Fruit fly (Drosophila melanogaster) whole organism, embryonic: ENCODE measurements around the gene Hinfp.

ENCODE experiments used
- Adf1 ChIP-seq: fragments of 200-800 bp; sonication (Bioruptor generic); IDR thresholded peaks from 2 replicates; pipeline ENCODE4 v1.3.6; 2022; ENCODE audit warnings: missing biosample characterization, missing genetic modification characterization
- B-H1 ChIP-seq: fragments of 200-800 bp; sonication (Bioruptor generic); IDR thresholded peaks from 3 replicates; pipeline ENCODE4 v1.3.6; 2022; ENCODE audit warnings: missing biosample characterization, missing genetic modification characterization
- Bgb ChIP-seq: fragments of 200-800 bp; sonication (Bioruptor generic); IDR thresholded peaks from 2 replicates; pipeline ENCODE4 v1.3.6; 2022; ENCODE audit warnings: missing biosample characterization, missing genetic modification characterization; ENCODE audit not compliant: partially characterized antibody
- BtbVII ChIP-seq: fragments of 200-800 bp; sonication (Bioruptor generic); optimal IDR thresholded peaks from 3 replicates; lab custom pipeline; 2017; ENCODE audit warnings: missing biosample characterization, mild to moderate bottlenecking, missing genetic modification characterization
- CG10321 ChIP-seq: fragments of 200-800 bp; sonication (Bioruptor generic); IDR thresholded peaks from 2 replicates; pipeline ENCODE4 v1.3.6; 2022; ENCODE audit warnings: missing biosample characterization, missing genetic modification characterization
- CG10654 ChIP-seq: fragments of 200-800 bp; sonication (Bioruptor generic); optimal IDR thresholded peaks from 2 replicates; lab custom pipeline; 2016; ENCODE audit warnings: missing biosample characterization, missing genetic modification characterization
- CG11695 ChIP-seq: fragments of 200-800 bp; sonication (Bioruptor generic); IDR thresholded peaks from 3 replicates; pipeline ENCODE4 v1.3.6; 2022; ENCODE audit warnings: missing biosample characterization, missing genetic modification characterization
- CG12071 ChIP-seq: fragments of 200-800 bp; sonication (Bioruptor generic); optimal IDR thresholded peaks from 3 replicates; lab custom pipeline; 2018; ENCODE audit warnings: missing biosample characterization, mild to moderate bottlenecking, missing genetic modification characterization
- CG12299 ChIP-seq: fragments of 200-800 bp; sonication (Bioruptor generic); optimal IDR thresholded peaks from 2 replicates; lab custom pipeline; 2018; ENCODE audit warnings: missing biosample characterization, mild to moderate bottlenecking, missing genetic modification characterization
- CG13287 ChIP-seq: fragments of 200-800 bp; sonication (Bioruptor generic); IDR thresholded peaks from 2 replicates; pipeline ENCODE4 v1.3.6; 2022; ENCODE audit warnings: missing biosample characterization, missing genetic modification characterization; ENCODE audit not compliant: partially characterized antibody
- CG15269 ChIP-seq: fragments of 200-800 bp; sonication (Bioruptor generic); optimal IDR thresholded peaks from 2 replicates; lab custom pipeline; 2018; ENCODE audit warnings: missing biosample characterization, mild to moderate bottlenecking, missing genetic modification characterization, moderate library complexity
- CG17385 ChIP-seq: fragments of 200-800 bp; sonication (Bioruptor generic); optimal IDR thresholded peaks from 3 replicates; lab custom pipeline; 2018; ENCODE audit warnings: missing biosample characterization, mild to moderate bottlenecking, missing genetic modification characterization
- CG17829 ChIP-seq: fragments of 200-800 bp; optimal IDR thresholded peaks from 2 replicates; lab custom pipeline; 2019; ENCODE audit warnings: missing biosample characterization, mild to moderate bottlenecking, missing genetic modification characterization, moderate library complexity
- CG18262 ChIP-seq: fragments of 200-800 bp; optimal IDR thresholded peaks from 3 replicates; lab custom pipeline; 2019; ENCODE audit warnings: missing biosample characterization, mild to moderate bottlenecking, missing genetic modification characterization, moderate library complexity
- CG18764 ChIP-seq: fragments of 200-800 bp; sonication (Bioruptor generic); optimal IDR thresholded peaks from 3 replicates; lab custom pipeline; 2016; ENCODE audit warnings: missing biosample characterization, missing genetic modification characterization
- CG30431 ChIP-seq: fragments of 200-800 bp; sonication (Bioruptor generic); optimal IDR thresholded peaks from 2 replicates; lab custom pipeline; 2017; ENCODE audit warnings: missing biosample characterization, missing genetic modification characterization
- CG3281 ChIP-seq: fragments of 200-800 bp; sonication (Bioruptor generic); optimal IDR thresholded peaks from 3 replicates; lab custom pipeline; 2017; ENCODE audit warnings: missing biosample characterization, mild to moderate bottlenecking, missing genetic modification characterization
- CG33557 ChIP-seq: fragments of 200-800 bp; sonication (Bioruptor generic); optimal IDR thresholded peaks from 2 replicates; lab custom pipeline; 2019; ENCODE audit warnings: missing biosample characterization, mild to moderate bottlenecking, missing genetic modification characterization, moderate library complexity
- CG4707 ChIP-seq: fragments of 200-800 bp; sonication (Bioruptor generic); optimal IDR thresholded peaks from 2 replicates; lab custom pipeline; 2018; ENCODE audit warnings: missing biosample characterization, mild to moderate bottlenecking, missing genetic modification characterization, moderate library complexity
- CG6175 ChIP-seq: fragments of 200-800 bp; sonication (Bioruptor generic); IDR thresholded peaks from 3 replicates; pipeline ENCODE4 v1.3.6; 2022; ENCODE audit warnings: missing biosample characterization, missing genetic modification characterization
- CG7928 ChIP-seq: fragments of 200-800 bp; sonication (Bioruptor generic); optimal IDR thresholded peaks from 2 replicates; lab custom pipeline; 2017; ENCODE audit warnings: missing biosample characterization, mild to moderate bottlenecking, missing genetic modification characterization
- Fer1 ChIP-seq: fragments of 200-800 bp; sonication (Bioruptor generic); optimal IDR thresholded peaks from 2 replicates; lab custom pipeline; 2017; ENCODE audit warnings: missing biosample characterization, mild to moderate bottlenecking, missing genetic modification characterization
- Gsc ChIP-seq: fragments of 200-800 bp; sonication (Bioruptor generic); IDR thresholded peaks from 2 replicates; pipeline ENCODE4 v1.3.6; 2022; ENCODE audit warnings: missing biosample characterization, missing genetic modification characterization
- Hmr ChIP-seq: fragments of 200-800 bp; sonication (Bioruptor generic); optimal IDR thresholded peaks from 3 replicates; lab custom pipeline; 2017; ENCODE audit warnings: mild to moderate bottlenecking, missing biosample characterization, missing genetic modification reagents, missing genetic modification characterization
- MBD-R2 ChIP-seq: fragments of 200-800 bp; sonication (Bioruptor generic); IDR thresholded peaks from 2 replicates; pipeline ENCODE4 v1.3.6; 2022; ENCODE audit warnings: missing biosample characterization, missing genetic modification characterization
- Nf-YA ChIP-seq: fragments of 200-800 bp; sonication (Bioruptor generic); IDR thresholded peaks from 2 replicates; pipeline ENCODE4 v1.3.6; 2022; ENCODE audit warnings: missing biosample characterization, missing genetic modification characterization
- Nf-YB ChIP-seq: fragments of 200-800 bp; sonication (Bioruptor generic); optimal IDR thresholded peaks from 3 replicates; lab custom pipeline; 2019; ENCODE audit warnings: missing biosample characterization, mild to moderate bottlenecking, missing genetic modification characterization, moderate library complexity
- Ravus ChIP-seq: fragments of 200-800 bp; sonication (Bioruptor generic); IDR thresholded peaks from 2 replicates; pipeline ENCODE4 v1.3.6; 2022; ENCODE audit warnings: missing biosample characterization, missing genetic modification characterization
- Stat92E ChIP-seq, 3 experiments: fragments of >200 bp in 2 of 3; fragments of 200-800 bp in 1 of 3; sonication (Bioruptor generic) in 1 of 3; optimal IDR thresholded peaks; 2 replicates each; lab custom pipeline; 2017 to 2019; ENCODE audit warnings: missing biosample characterization in 3 of 3, missing genetic modification characterization in 3 of 3, mild to moderate bottlenecking in 1 of 3, moderate library complexity in 1 of 3
- ash1 ChIP-seq: fragments of 200-800 bp; sonication (Bioruptor generic); optimal IDR thresholded peaks from 2 replicates; lab custom pipeline; 2018; ENCODE audit warnings: missing biosample characterization, mild to moderate bottlenecking, missing genetic modification characterization
- bowl ChIP-seq: fragments of 200-800 bp; sonication (Bioruptor generic); IDR thresholded peaks from 2 replicates; pipeline ENCODE4 v1.3.6; 2022; ENCODE audit warnings: missing biosample characterization, missing genetic modification characterization
- chn ChIP-seq: fragments of 200-800 bp; sonication (Bioruptor generic); optimal IDR thresholded peaks from 2 replicates; lab custom pipeline; 2016; ENCODE audit warnings: missing biosample characterization, missing genetic modification characterization
- ci ChIP-seq: fragments of 200-800 bp; sonication (Bioruptor generic); IDR thresholded peaks from 3 replicates; pipeline ENCODE4 v1.3.6; 2022; ENCODE audit warnings: missing biosample characterization, missing genetic modification characterization
- cwo ChIP-seq: fragments of 200-800 bp; sonication (Bioruptor generic); optimal IDR thresholded peaks from 3 replicates; lab custom pipeline; 2017; ENCODE audit warnings: missing biosample characterization, missing genetic modification characterization, mild to moderate bottlenecking, moderate library complexity, missing genetic modification reagents
- eve ChIP-seq, 2 experiments: fragments of >200 bp; optimal IDR thresholded peaks; 2 replicates each; lab custom pipeline; 2017; ENCODE audit warnings: missing biosample characterization in 2 of 2, missing genetic modification characterization in 2 of 2
- ftz-f1 ChIP-seq: fragments of 200-800 bp; sonication (Bioruptor generic); optimal IDR thresholded peaks from 2 replicates; lab custom pipeline; 2016; ENCODE audit warnings: missing biosample characterization, missing genetic modification characterization
- ham ChIP-seq: fragments of 200-800 bp; sonication (Bioruptor generic); IDR thresholded peaks from 2 replicates; pipeline ENCODE4 v1.3.6; 2022; ENCODE audit warnings: missing biosample characterization, missing genetic modification characterization
- jing ChIP-seq: fragments of 200-800 bp; sonication (Bioruptor generic); optimal IDR thresholded peaks from 2 replicates; lab custom pipeline; 2018; ENCODE audit warnings: missing biosample characterization, mild to moderate bottlenecking, missing genetic modification characterization
- ken ChIP-seq: fragments of 200-800 bp; sonication (Bioruptor generic); IDR thresholded peaks from 3 replicates; pipeline ENCODE4 v1.3.6; 2022; ENCODE audit warnings: missing biosample characterization, missing genetic modification characterization
- klu ChIP-seq: fragments of 200-800 bp; sonication (Bioruptor generic); IDR thresholded peaks from 2 replicates; pipeline ENCODE4 v1.3.6; 2022; ENCODE audit warnings: missing biosample characterization, missing genetic modification characterization
- odd ChIP-seq: fragments of 200-800 bp; sonication (Bioruptor generic); optimal IDR thresholded peaks from 2 replicates; lab custom pipeline; 2017; ENCODE audit warnings: missing biosample characterization, mild to moderate bottlenecking, missing genetic modification characterization
- org-1 ChIP-seq: fragments of 200-800 bp; sonication (Bioruptor generic); optimal IDR thresholded peaks from 2 replicates; lab custom pipeline; 2017; ENCODE audit warnings: missing biosample characterization, missing genetic modification characterization
- ro ChIP-seq: fragments of 200-800 bp; sonication (Bioruptor generic); IDR thresholded peaks from 2 replicates; pipeline ENCODE4 v1.3.6; 2022; ENCODE audit warnings: missing biosample characterization, missing genetic modification characterization
- slou ChIP-seq: fragments of 200-800 bp; sonication (Bioruptor generic); optimal IDR thresholded peaks from 3 replicates; lab custom pipeline; 2016; ENCODE audit warnings: missing biosample characterization, missing genetic modification characterization
- stc ChIP-seq: fragments of 200-800 bp; sonication (Bioruptor generic); IDR thresholded peaks from 2 replicates; pipeline ENCODE4 v1.3.6; 2022; ENCODE audit warnings: missing biosample characterization, missing genetic modification characterization
- stwl ChIP-seq: fragments of 200-800 bp; sonication (Bioruptor generic); optimal IDR thresholded peaks from 3 replicates; lab custom pipeline; 2018; ENCODE audit warnings: missing biosample characterization, mild to moderate bottlenecking, missing genetic modification characterization, moderate library complexity
- tll ChIP-seq, 2 experiments: fragments of 200-800 bp in 1 of 2; fragments of >200 bp in 1 of 2; sonication (Bioruptor generic) in 1 of 2; optimal IDR thresholded peaks; 2 replicates each; lab custom pipeline; 2017 to 2019; ENCODE audit warnings: missing biosample characterization in 2 of 2, missing genetic modification characterization in 2 of 2, mild to moderate bottlenecking in 1 of 2, moderate library complexity in 1 of 2
- vnd ChIP-seq: fragments of 200-800 bp; sonication (Bioruptor generic); IDR thresholded peaks from 3 replicates; pipeline ENCODE4 v1.3.6; 2022; ENCODE audit warnings: missing biosample characterization, missing genetic modification characterization; ENCODE audit not compliant: partially characterized antibody
- zf30C ChIP-seq: fragments of 200-800 bp; sonication (Bioruptor generic); optimal IDR thresholded peaks from 3 replicates; lab custom pipeline; 2018; ENCODE audit warnings: missing biosample characterization, mild to moderate bottlenecking, missing genetic modification characterization

The Hinfp gene

dm6 chrX:655492-656379, 30.4 kb downstream of the Hinfp start, which contains the start of the genes Hmt4-20 and SkpA (continued):
- TF ChIP-seq zf30C (GFP tag; lab: Kevin White, UChicago) (no peak), chn (no peak), CG12299 (no peak), slou (GFP tag; lab: Kevin White, UChicago) (no peak), CG3281 (GFP tag; lab: Kevin White, UChicago) (no peak), CG33557 (GFP tag; lab: Kevin White, UChicago) (no peak), Fer1 (GFP tag; lab: Kevin White, UChicago) (no peak), bowl (GFP tag; lab: Robert Waterston, UW) (no peak), stwl (peak; percentile 16), org-1 (no peak), CG10321 (GFP tag; lab: Robert Waterston, UW) (peak; percentile 52; the same call in 1 of the 2 replicates), Adf1 (GFP tag; lab: Robert Waterston, UW) (no peak; the same call in 1 of the 2 replicates), BtbVII (GFP tag; lab: Kevin White, UChicago) (no peak), Bgb (GFP tag; lab: Robert Waterston, UW) (peak; percentile 92), ftz-f1 (GFP tag; lab: Kevin White, UChicago) (no peak), Nf-YA (GFP tag; lab: Robert Waterston, UW) (no peak), tll (GFP tag; optimal IDR thresholded peaks at IDR 0.05; lab: Kevin White, UChicago) (peak in 1 of 2 experiments; percentile 58), klu (GFP tag; lab: Robert Waterston, UW) (no peak), CG6175 (no peak), CG17829 (tag; lab: Kevin White, UChicago) (peak; percentile 46), CG11695 (GFP tag; lab: Robert Waterston, UW) (no peak), Nf-YB (GFP tag; lab: Kevin White, UChicago) (no peak), CG4707 (GFP tag; lab: Kevin White, UChicago) (no peak), ro (GFP tag; lab: Robert Waterston, UW) (no peak), stc (GFP tag; lab: Robert Waterston, UW) (no peak), eve (GFP tag; optimal IDR thresholded peaks at IDR 0.05; lab: Kevin White, UChicago) (no peak), Ravus (GFP tag; lab: Robert Waterston, UW) (no peak), CG18262 (tag; lab: Kevin White, UChicago) (no peak), Gsc (GFP tag; lab: Robert Waterston, UW) (no peak), CG13287 (GFP tag; lab: Robert Waterston, UW) (peak; percentile 86), CG7928 (GFP tag; lab: Kevin White, UChicago) (no peak), vnd (GFP tag; lab: Robert Waterston, UW) (peak; percentile 94), CG10654 (GFP tag; lab: Kevin White, UChicago) (no peak), CG12071 (no peak), B-H1 (GFP tag; lab: Robert Waterston, UW) (no peak), odd (GFP tag; lab: Kevin White, UChicago) (no peak), jing (GFP tag; lab: Kevin White, UChicago) (no peak), ci (GFP tag; lab: Robert Waterston, UW) (0 out of 3 replicates have a peak, but pooled peaks have one; percentile 27), MBD-R2 (GFP tag; lab: Robert Waterston, UW) (no peak), ham (GFP tag; lab: Robert Waterston, UW) (no peak), ash1 (GFP tag; lab: Kevin White, UChicago) (no peak), cwo (GFP tag; lab: Kevin White, UChicago) (no peak), CG18764 (GFP tag; lab: Kevin White, UChicago) (no peak), CG30431 (no peak), CG15269 (tag; lab: Kevin White, UChicago) (no peak), Hmr (GFP tag; lab: Kevin White, UChicago) (peak; percentile 14), Stat92E (GFP tag; optimal IDR thresholded peaks at IDR 0.05; lab: Kevin White, UChicago) (no peak), CG17385 (GFP tag; lab: Kevin White, UChicago) (no peak), ken (GFP tag; lab: Robert Waterston, UW) (0 out of 3 replicates have a peak, but pooled peaks have one; percentile 16)
